Worm (Caenorhabditis elegans) whole organism, L3 larva: Measurements from ENCODE around the gene T07D4.2.

Source experiments
- ama-1 ChIP-seq: fragments of 150-350 bp; optimal IDR thresholded peaks from 2 replicates; lab custom pipeline; 2018
- daf-12 ChIP-seq: fragments of 150-350 bp; optimal IDR thresholded peaks from 2 replicates; lab custom pipeline; 2014; ENCODE audit warnings: missing biosample characterization, missing genetic modification reagents, missing genetic modification characterization
- elt-2 ChIP-seq: sonication (generic microtip); optimal IDR thresholded peaks from 2 replicates; lab custom pipeline; 2016; ENCODE audit warnings: missing genetic modification reagents, mild to moderate bottlenecking, missing genetic modification characterization, missing compliant biosample characterization
- lin-39 ChIP-seq: fragments of 150-350 bp; optimal IDR thresholded peaks from 2 replicates; lab custom pipeline; 2018; ENCODE audit warnings: missing biosample characterization, missing genetic modification reagents, missing genetic modification characterization
- nhr-11 ChIP-seq: fragments of 150-350 bp; optimal IDR thresholded peaks from 2 replicates; lab custom pipeline; 2014; ENCODE audit warnings: missing biosample characterization, missing genetic modification characterization
- nhr-77 ChIP-seq: fragments of 150-350 bp; optimal IDR thresholded peaks from 2 replicates; lab custom pipeline; 2014; ENCODE audit warnings: missing biosample characterization, missing genetic modification characterization
- pqm-1 ChIP-seq: fragments of 150-350 bp; optimal IDR thresholded peaks from 2 replicates; lab custom pipeline; 2017; ENCODE audit warnings: missing biosample characterization, missing genetic modification characterization, inconsistent platforms
- tbx-2 ChIP-seq: sonication (generic microtip); optimal IDR thresholded peaks from 2 replicates; lab custom pipeline; 2016; ENCODE audit warnings: mild to moderate bottlenecking, missing genetic modification characterization, missing compliant biosample characterization
- unc-62 ChIP-seq: fragments of 150-350 bp; sonication (generic microtip); optimal IDR thresholded peaks from 4 replicates; lab custom pipeline; 2014; ENCODE audit warnings: missing biosample characterization, missing genetic modification reagents, missing genetic modification characterization

DNA sequence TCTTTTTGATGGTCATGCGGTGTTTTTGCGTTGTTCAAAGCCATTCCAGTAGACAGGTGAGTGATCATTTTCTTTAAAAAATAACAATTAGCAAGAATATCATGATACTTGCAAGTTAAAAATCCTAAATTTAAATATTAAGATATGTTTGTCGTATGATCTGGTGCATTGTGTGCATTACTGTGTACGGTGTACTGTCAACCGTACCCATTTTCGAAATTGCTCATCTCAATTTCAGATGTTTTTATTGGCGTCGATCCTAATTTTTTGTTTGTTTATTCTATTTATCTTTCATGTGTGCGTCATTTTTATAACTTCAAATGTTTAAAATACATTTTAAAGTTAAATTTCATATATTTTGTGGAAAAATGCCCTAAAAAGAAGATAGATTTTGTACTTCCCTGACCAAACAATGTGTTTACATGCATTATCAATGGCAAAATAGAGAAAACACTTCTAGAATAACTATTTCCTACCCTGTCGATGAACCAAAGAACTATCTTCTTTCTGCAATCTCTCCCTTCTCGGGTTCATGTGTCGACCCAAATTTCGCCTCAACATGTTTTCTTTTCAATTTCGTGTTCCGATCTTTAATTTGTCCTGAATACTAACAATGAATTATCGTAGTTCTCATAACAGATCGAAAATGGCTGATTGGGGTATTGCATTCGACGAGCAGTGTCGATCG is 10.7 kb upstream of the T07D4.2 start, which contains the start of the genes T07D4.5 and ddx-19:
- TF ChIP-seq unc-62 (GFP tag; lab: Kevin White, UChicago), result no peak
- no peak for TF ChIP-seq nhr-77 (tag; lab: Kevin White, UChicago)
- no peak for TF ChIP-seq daf-12 (tag; lab: Kevin White, UChicago)
- TF ChIP-seq lin-39, result no peak
- peak; percentile 7 for TF ChIP-seq pqm-1 (tag; lab: Kevin White, UChicago)
- peak; percentile 29 for TF ChIP-seq elt-2 (tag; lab: Kevin White, UChicago)
- no peak for TF ChIP-seq nhr-11 (tag; lab: Kevin White, UChicago)
- TF ChIP-seq tbx-2 (tag; lab: Kevin White, UChicago), result no peak
- no peak for TF ChIP-seq ama-1 (lab: Kevin White, UChicago)
